Fruit fly (Drosophila melanogaster) whole organism, prepupa: ENCODE measurements around the gene Afg3l2.

Experiments
- fd85E ChIP-seq: fragments of 200-800 bp; sonication (Bioruptor generic); optimal IDR thresholded peaks from 3 replicates; lab custom pipeline; 2016; ENCODE audit warnings: missing biosample characterization, missing genetic modification characterization
- net ChIP-seq: fragments of 200-800 bp; sonication (Bioruptor generic); optimal IDR thresholded peaks from 3 replicates; lab custom pipeline; 2016; ENCODE audit warnings: missing biosample characterization, missing genetic modification characterization

DNA sequence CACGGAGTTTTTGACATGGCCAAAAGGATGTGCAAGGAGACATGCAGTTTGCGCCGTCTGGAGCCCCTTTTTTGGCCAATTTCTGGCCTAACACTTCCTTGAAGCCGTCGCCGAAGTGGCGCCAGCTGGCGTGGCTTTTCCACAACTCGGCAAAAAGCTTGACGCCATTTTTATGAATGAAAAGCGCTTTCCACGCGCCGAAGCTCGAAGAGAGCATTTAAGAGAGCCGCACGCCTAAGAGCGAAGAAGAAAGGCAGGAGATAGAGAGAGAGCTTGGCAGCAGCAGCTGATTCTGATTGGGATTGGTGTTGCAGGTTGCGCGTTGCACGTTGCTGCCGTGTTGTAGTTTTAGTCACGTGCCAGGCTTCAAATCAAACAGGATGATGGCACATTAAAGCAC is 30.4 kb downstream of the Afg3l2 start:
- TF ChIP-seq fd85E (GFP tag; lab: Kevin White, UChicago) (no peak), net (GFP tag; lab: Kevin White, UChicago) (no peak)
